Worm (Caenorhabditis elegans): Measurements from ENCODE around the gene W02B3.3.

DNA sequence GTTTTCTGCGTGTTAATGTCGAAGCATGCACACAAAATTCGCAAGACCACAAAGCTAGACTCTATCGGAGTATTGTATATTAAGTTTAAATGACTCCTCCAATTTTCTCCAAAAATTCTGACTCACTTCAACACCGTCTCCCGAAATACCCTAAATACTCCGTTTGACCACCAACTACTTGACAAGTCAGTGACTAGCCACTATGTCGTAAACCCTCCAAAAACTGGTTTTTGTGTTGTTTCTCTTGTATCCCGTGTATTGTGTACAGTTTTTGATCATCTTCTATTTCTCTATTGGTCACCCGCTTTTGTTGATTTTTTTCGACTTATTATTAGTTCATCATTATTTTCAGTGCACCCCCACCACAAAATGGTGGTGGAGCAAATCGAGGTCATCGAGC lies 9.9 kb downstream of the W02B3.3 start, which contains the start of gene C09F5.1:
- TF ChIP-seq nfya-1 (tag; optimal IDR thresholded peaks at IDR 0.05) (peak; percentile 6), elt-2 (tag; optimal IDR thresholded peaks at IDR 0.05) (no peak), pha-4 (tag; optimal IDR thresholded peaks at IDR 0.05) (no peak), elt-4 (tag; optimal IDR thresholded peaks at IDR 0.05) (no peak), eyg-1 (tag; optimal IDR thresholded peaks at IDR 0.05) (no peak), C08G9.2 (tag; optimal IDR thresholded peaks at IDR 0.05) (no peak), unc-86 (tag; optimal IDR thresholded peaks at IDR 0.05) (no peak), nhr-11 (tag; optimal IDR thresholded peaks at IDR 0.05) (no peak), ceh-9 (tag; optimal IDR thresholded peaks at IDR 0.05) (no peak), syd-9 (tag; optimal IDR thresholded peaks at IDR 0.05) (no peak), unc-42 (tag; optimal IDR thresholded peaks at IDR 0.05) (no peak), hlh-30 (tag; optimal IDR thresholded peaks at IDR 0.05; ENCODE audit: insufficient read depth) (no peak)
